Fruit fly (Drosophila melanogaster): ENCODE results near the gene ND-B16.6.
A peak's percentile ranks its signal among the peaks of the same experiment; 100 is the strongest.
"Not testable (repeated sequence)": the region's sequence is repeated elsewhere in the genome, so short reads cannot be mapped to it uniquely, and the experiment has no call there.

Gene ND-B16.6

DNA sequence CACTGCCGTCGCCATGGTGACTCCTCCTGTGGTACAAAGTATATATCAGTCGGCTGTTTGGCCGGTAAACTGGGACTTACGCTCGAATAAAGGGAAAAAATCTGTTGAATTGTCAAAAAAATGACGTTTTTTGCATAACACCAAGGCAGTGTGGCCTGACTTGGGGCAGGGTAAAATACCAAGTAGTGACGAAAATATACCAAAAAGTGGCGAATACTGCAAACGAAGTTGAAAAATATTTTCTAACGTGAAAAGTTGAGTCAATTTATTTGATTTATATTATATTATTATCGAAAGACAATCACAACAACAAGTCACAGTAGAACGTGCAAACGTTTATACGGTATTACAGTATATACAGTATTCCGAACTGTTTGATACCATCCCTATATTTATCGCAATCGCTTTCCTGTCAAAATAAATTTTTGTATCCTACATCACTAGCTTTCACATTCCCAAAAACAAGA lies at the start of gene ND-B16.6, which contains the start of gene kdn:
Gene ND-B16.6, minus strand, starts transcription at position 189 of the 467 bp plus-strand sequence.
Gene kdn, plus strand, starts transcription at position 417 of the 467 bp plus-strand sequence.
- TF ChIP-seq CG17801 (GFP tag; optimal IDR thresholded peaks at IDR 0.05; ENCODE audit: partially characterized antibody): no peak

DNA sequence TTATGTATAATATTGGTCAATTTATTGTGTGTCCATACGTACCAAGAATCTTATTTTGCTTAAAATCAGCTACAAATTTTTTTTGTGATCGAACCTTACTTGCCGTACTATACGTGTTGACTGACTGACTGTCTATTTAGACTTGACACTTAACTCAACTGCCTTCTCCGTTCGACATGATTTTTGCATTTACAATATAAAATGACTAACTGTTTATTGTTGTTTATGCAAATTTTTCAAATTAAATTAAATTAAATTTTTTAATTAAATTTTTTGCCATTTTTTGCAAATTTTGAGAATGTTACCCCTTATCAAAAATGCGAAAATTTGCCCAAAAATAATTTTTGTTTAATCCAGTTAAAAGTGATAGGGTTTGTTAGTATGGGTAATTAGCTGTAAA lies 49.8 kb upstream of the ND-B16.6 start, which contains the start of gene CG33669:
Gene CG33669, minus strand, starts transcription at position 101 of the 400 bp plus-strand sequence.
- TF ChIP-seq CG17801 (GFP tag; optimal IDR thresholded peaks at IDR 0.05; ENCODE audit: partially characterized antibody): not testable (repeated sequence)

DNA sequence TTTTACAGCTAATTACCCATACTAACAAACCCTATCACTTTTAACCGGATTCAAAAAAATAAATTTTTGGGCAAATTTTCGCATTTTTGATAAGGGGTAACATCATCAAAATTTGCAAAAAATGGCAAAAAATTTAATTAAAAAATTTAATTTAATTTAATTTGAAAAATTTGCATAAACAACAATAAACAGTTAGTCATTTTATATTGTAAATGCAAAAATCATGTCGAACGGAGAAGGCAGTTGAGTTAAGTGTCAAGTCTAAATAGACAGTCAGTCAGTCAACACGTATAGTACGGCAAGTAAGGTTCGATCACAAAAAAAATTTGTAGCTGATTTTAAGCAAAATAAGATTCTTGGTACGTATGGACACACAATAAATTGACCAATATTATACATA lies 33.7 kb upstream of the ND-B16.6 start, which contains the start of gene CG33664:
Gene CG33664, plus strand, starts transcription at position 301 of the 400 bp plus-strand sequence.
- TF ChIP-seq CG17801 (GFP tag; optimal IDR thresholded peaks at IDR 0.05; ENCODE audit: partially characterized antibody): not testable (repeated sequence)

DNA sequence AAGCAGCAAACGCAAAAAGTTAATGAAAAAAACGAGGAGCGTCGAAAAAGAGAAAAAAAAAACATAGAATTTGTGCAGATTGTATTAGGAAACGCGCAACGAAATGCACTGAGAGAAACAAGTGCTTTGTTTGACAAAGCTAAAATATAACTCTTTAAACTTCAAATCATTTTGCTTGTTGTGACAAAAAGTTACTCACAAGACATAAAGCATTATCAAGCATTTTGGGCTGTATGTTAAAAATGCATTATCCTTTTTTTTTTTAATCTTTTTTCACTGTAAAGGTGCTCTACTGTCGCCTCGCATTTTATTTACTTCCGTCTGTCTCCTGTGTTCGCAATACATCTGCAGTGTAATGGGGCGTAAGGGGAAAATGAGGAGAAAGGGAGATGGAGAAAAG lies 26.5 kb upstream of the ND-B16.6 start:
- TF ChIP-seq CG17801 (GFP tag; optimal IDR thresholded peaks at IDR 0.05; ENCODE audit: partially characterized antibody): no peak

DNA sequence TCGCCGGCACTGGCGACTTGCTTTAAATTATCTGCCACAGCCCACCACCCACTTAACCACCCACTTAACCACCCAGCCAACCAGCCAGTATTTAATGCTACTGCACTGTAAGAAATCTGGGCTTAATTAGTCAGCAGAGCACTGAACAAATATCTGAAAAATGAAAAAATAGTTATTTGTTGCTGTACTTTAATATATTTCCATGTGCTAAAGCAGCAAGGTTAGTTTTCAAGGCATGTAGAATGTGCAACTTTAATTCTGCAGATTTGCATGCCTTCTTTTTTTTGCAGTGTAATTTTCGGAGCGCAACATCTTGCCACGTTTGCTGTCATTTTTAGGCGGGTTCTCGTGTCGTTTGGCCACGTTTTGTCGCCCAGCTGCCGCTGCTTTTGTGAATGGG lies 25.4 kb upstream of the ND-B16.6 start:
- no peak for TF ChIP-seq CG17801 (GFP tag; optimal IDR thresholded peaks at IDR 0.05; ENCODE audit: partially characterized antibody)

DNA sequence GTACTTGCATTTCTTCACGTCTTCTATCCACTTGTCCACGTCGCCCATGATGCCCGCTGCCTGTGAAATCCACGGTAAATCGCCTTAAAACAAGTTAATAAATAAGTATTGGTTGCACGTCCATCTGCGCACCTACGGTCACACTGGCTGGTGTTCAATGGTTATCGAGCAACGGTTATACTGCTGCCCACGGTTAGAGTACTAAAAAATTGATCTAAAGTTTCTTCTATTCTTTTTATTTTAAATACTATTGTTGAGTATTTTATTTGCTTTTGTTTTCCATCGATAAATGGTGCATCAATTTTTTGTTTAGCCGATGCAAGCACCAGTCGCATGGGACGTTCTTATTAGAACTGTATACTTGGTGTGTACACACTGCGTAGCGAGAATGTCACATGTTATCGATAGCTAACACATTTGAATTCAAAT lies 22.6 kb upstream of the ND-B16.6 start, which contains the start of gene PpV:
Gene PpV, minus strand, starts transcription at position 147 of the 429 bp plus-strand sequence.
- peak; percentile 95 for TF ChIP-seq CG17801 (GFP tag; optimal IDR thresholded peaks at IDR 0.05; ENCODE audit: partially characterized antibody)

DNA sequence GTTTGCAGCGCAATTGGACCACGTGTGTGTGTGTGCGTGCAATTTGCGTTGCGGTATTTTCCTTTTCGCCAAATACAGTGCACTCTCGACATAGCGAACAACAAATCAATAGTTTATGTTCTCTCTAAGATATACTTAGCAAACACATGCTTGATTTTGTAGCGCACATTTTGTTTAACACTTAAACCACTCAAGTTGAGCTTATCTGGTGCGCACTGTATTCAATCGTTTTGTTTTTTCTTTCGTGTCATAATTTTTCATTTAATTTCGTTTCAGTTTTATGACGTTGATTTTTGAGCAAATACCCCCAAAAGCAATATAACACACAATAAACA lies 16.1 kb upstream of the ND-B16.6 start:
- TF ChIP-seq CG17801 (GFP tag; optimal IDR thresholded peaks at IDR 0.05; ENCODE audit: partially characterized antibody): peak; percentile 95

DNA sequence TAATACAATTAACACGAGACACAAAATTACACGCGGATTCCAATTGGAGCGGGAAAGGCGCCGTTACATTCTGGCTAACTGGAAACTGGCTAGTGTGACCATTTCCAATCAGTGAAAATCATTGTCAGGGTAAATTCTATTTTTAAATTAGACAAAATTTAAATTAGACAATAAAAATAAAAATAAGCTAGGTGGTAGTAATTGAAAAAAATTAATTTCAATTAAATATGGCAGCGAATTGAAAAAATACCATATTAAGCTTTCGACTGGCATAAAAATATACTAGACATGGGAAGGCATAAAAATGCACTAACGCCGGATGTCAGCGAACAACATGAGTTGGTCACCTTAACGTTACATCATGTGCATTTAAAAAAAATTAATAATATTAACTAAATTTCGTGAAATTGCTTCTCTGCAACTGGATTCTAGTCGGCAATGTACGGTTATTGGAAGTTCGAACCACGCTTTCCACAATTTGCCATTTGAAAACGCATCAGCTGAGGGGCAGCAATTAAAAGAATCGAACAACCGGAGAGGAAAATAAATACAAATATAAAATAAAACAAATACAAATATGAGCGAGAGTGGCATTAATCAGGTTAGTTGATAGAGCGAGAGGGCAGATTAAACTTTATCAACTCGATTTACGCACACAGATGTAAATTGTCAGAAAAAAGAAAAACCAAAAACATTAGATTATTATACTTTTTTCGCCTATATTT lies 15.6 kb upstream of the ND-B16.6 start, which contains the start of the genes swa and Marf:
Gene swa, minus strand, starts transcription at position 77 of the 725 bp plus-strand sequence.
Gene Marf, plus strand, starts transcription at position 318 of the 725 bp plus-strand sequence.
- TF ChIP-seq CG17801 (GFP tag; optimal IDR thresholded peaks at IDR 0.05; ENCODE audit: partially characterized antibody): no peak

DNA sequence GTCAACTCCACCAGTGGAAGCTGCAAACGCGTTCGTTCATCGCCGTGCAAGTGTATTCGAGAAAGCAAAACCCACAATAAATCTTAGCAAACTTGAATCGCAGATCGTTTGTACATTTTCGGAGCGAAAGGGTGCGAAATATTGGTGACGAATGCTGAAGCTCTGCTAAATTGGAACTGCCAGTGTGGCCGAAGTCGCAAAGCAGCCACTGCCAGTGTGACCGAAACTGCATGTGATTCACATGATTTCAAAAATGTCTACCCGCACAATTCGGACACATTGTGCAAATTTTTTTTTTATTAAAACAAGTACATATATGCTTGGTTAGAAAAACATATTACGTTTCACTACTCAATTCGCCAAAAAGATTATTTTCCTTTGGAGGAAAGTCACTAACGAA lies 11.0 kb upstream of the ND-B16.6 start:
- no peak for TF ChIP-seq CG17801 (GFP tag; optimal IDR thresholded peaks at IDR 0.05; ENCODE audit: partially characterized antibody)

DNA sequence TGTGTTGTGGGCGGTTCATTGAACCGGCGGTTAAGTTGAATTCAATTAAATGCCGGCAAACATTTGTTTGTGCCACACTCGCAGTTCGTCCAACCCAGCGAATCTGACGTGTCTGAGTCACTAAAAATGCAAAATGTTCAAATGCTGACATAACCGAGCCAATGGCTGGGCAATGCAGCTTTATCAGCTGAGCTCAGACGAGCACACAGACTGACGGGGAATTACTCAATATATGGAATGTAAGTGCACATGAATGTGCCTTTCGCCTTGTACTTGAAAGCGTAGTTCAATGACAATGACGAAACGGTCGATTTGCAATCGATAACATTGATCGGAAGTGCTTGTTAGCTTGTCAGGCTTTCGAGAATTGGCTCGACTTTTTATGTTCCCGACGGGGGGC lies 8.0 kb upstream of the ND-B16.6 start:
- no peak for TF ChIP-seq CG17801 (GFP tag; optimal IDR thresholded peaks at IDR 0.05; ENCODE audit: partially characterized antibody)

DNA sequence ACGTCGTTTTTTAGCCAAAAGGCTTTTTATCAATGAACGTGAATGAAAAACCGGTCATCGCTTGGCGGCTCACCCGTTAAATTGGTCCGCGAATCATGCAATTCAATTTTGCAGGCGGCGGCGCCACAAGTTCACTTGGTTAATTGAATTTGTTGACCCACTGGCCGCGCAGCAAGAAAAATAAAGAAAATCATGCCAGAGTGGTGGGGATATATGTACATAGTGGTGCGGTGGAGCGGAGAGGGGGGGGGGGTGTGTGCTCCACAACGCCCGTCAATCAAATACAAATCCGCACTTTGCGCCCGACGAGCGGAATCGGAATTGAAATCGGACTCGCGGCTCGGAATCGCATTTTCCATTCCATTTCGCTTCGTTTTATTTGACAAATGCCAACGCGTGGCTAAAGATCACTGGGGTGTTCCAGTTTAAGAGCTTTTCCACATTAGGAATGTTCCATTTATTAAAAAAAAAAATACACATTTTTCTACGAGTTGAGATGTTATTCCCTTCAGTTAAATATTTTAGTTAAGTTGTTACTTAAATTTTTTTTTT lies 7.3 kb upstream of the ND-B16.6 start:
- no peak for TF ChIP-seq CG17801 (GFP tag; optimal IDR thresholded peaks at IDR 0.05; ENCODE audit: partially characterized antibody)

DNA sequence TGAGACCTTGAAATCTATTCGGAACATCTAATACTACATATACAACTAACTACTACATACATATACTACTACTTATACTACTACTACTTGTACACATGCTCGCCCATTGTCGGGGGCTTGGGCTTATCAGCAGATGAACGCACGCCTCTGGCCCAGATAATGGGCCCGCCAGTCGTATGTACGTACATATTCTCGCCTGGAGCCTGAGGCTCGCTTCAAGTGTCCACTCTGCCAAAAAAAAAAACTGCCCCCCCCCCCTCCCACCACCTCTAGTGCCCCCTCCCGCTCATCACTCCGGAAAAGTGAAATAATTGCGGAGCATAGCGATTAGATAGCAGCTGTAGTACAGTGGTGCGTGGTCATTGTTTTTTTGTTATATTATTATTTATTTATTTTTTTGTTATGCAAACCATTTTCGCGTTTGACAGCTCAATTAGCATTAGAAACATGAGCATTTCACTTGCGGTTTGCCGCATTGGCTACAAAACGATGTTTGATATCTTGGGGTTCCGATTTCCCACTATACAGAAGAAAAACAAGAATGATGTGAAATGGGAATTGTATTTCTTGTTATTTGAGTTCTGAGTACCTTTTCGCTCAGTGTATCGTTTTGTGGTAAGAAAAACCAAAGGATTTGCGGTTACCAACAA lies 6.7 kb upstream of the ND-B16.6 start:
- no peak for TF ChIP-seq CG17801 (GFP tag; optimal IDR thresholded peaks at IDR 0.05; ENCODE audit: partially characterized antibody)

DNA sequence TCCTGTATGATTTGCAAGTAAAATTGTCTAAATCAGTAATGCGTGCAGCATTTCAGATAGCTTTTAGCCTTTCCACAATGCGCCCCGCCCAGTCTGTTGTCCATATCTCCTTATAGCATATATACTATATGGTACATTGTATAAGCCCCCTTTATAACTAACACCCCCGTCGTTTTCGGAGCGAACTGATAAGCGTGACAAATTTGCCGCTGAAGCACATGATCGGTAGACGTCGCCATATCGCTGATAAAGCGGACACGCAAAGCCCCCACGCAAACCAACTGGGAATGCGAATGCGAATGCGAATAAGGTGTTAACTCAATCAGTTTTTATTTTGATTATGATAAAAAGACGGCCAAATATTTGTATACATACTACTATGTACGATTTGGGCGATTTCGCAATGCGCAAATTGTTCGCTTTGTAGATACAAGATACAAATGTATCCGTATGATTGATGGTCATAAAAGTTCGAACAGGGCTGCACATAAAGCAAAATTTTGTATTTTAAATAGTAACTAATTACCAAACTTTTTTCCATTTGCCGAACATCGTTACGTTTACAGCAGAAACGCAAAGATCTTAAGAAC lies 5.0 kb upstream of the ND-B16.6 start:
- no peak for TF ChIP-seq CG17801 (GFP tag; optimal IDR thresholded peaks at IDR 0.05; ENCODE audit: partially characterized antibody)

DNA sequence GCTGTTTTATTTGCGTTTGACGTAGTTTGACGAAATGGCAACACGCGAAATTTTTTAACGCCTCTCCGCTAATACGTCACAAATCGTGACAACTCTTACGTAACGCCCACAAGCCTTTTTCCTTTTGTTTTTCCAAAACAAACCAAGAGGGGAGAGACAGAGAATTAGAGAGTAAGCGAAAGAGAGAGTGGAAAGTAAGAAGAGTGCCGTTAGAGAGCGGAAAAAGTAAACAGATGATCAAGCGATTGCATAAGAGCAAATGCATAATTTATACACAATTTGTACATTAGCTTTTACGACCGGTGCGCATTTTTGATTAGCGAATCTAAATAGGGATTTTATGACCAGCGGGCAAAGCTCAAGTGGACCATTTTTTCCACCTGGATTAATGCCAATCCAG lies 4.0 kb upstream of the ND-B16.6 start:
- TF ChIP-seq CG17801 (GFP tag; optimal IDR thresholded peaks at IDR 0.05; ENCODE audit: partially characterized antibody): no peak

DNA sequence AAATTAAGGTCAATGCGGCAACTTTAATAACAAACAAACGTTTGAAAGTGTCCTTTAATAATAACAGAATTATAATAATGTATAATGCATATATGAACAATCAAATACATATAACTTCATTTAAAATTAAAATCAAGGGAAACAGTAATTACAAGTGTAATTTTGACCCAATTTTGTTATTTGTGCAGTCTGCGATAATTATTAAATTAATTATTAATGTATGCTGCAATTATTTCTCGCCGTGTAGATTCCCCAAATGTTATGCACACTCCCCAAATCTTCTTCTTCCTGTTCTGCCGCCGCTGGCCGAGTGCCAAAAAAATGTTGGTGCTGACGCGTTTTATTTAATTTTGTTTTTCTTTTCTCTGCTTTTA lies 3.4 kb upstream of the ND-B16.6 start:
- peak; percentile 89 for TF ChIP-seq CG17801 (GFP tag; optimal IDR thresholded peaks at IDR 0.05; ENCODE audit: partially characterized antibody)
